Fruit fly (Drosophila melanogaster) whole organism, embryonic: ENCODE data around the gene CG5934.
A peak's percentile ranks its signal among the peaks of the same experiment; 100 is the strongest.

ENCODE experiments used
- Aef1 ChIP-seq: fragments of 200-800 bp; sonication (Bioruptor generic); IDR thresholded peaks from 3 replicates; pipeline ENCODE4 v1.3.6; 2022; ENCODE audit warnings: missing biosample characterization, missing genetic modification characterization
- Atf6 ChIP-seq: fragments of 200-800 bp; sonication (Bioruptor generic); IDR thresholded peaks from 2 replicates; pipeline ENCODE4 v1.3.6; 2022; ENCODE audit warnings: missing biosample characterization, missing genetic modification characterization
- BEAF-32 ChIP-seq: fragments of 200-800 bp; sonication (Bioruptor generic); optimal IDR thresholded peaks from 3 replicates; lab custom pipeline; 2017; ENCODE audit warnings: missing biosample characterization, missing genetic modification characterization, mild to moderate bottlenecking, moderate library complexity, missing genetic modification reagents
- Bteb2 ChIP-seq: fragments of 200-800 bp; sonication (Bioruptor generic); optimal IDR thresholded peaks from 2 replicates; lab custom pipeline; 2016; ENCODE audit warnings: missing biosample characterization, missing genetic modification characterization
- C15 ChIP-seq: fragments of 200-800 bp; sonication (Bioruptor generic); IDR thresholded peaks from 3 replicates; pipeline ENCODE4 v1.3.6; 2022; ENCODE audit warnings: missing biosample characterization, missing genetic modification characterization
- CG11560 ChIP-seq: fragments of 200-800 bp; sonication (Bioruptor generic); IDR thresholded peaks from 3 replicates; pipeline ENCODE4 v1.3.6; 2022; ENCODE audit warnings: missing biosample characterization, missing genetic modification characterization
- CG11695 ChIP-seq: fragments of 200-800 bp; sonication (Bioruptor generic); IDR thresholded peaks from 3 replicates; pipeline ENCODE4 v1.3.6; 2022; ENCODE audit warnings: missing biosample characterization, missing genetic modification characterization
- CG11723 ChIP-seq: fragments of 200-800 bp; sonication (Bioruptor generic); optimal IDR thresholded peaks from 2 replicates; lab custom pipeline; 2017; ENCODE audit warnings: missing biosample characterization, mild to moderate bottlenecking, missing genetic modification characterization
- CG12659 ChIP-seq: fragments of 200-800 bp; sonication (Bioruptor generic); optimal IDR thresholded peaks from 3 replicates; lab custom pipeline; 2017; ENCODE audit warnings: mild to moderate bottlenecking, missing biosample characterization, missing genetic modification reagents, missing genetic modification characterization
- CG12744 ChIP-seq: fragments of 200-800 bp; sonication (Bioruptor generic); optimal IDR thresholded peaks from 2 replicates; lab custom pipeline; 2016; ENCODE audit warnings: missing biosample characterization, missing genetic modification characterization
- CG12769 ChIP-seq: fragments of 200-800 bp; sonication (Bioruptor generic); optimal IDR thresholded peaks from 2 replicates; lab custom pipeline; 2019; ENCODE audit warnings: missing biosample characterization, mild to moderate bottlenecking, missing genetic modification characterization, moderate library complexity
- CG12942 ChIP-seq: fragments of 200-800 bp; sonication (Bioruptor generic); optimal IDR thresholded peaks from 3 replicates; lab custom pipeline; 2016; ENCODE audit warnings: missing biosample characterization, missing genetic modification characterization
- CG15011 ChIP-seq: fragments of 200-800 bp; sonication (Bioruptor generic); optimal IDR thresholded peaks from 3 replicates; lab custom pipeline; 2018; ENCODE audit warnings: missing biosample characterization, mild to moderate bottlenecking, missing genetic modification characterization
- CG15479 ChIP-seq: fragments of 200-800 bp; sonication (Bioruptor generic); optimal IDR thresholded peaks from 3 replicates; lab custom pipeline; 2019; ENCODE audit warnings: missing biosample characterization, mild to moderate bottlenecking, missing genetic modification characterization, moderate library complexity
- CG1647 ChIP-seq: fragments of 200-800 bp; sonication (Bioruptor generic); optimal IDR thresholded peaks from 3 replicates; lab custom pipeline; 2016; ENCODE audit warnings: missing biosample characterization, missing genetic modification characterization
- CG16813 ChIP-seq: fragments of 200-800 bp; sonication (Bioruptor generic); IDR thresholded peaks from 3 replicates; pipeline ENCODE4 v1.3.6; 2022; ENCODE audit warnings: missing biosample characterization, missing genetic modification characterization; ENCODE audit not compliant: partially characterized antibody
- CG17829 ChIP-seq: fragments of 200-800 bp; optimal IDR thresholded peaks from 2 replicates; lab custom pipeline; 2019; ENCODE audit warnings: missing biosample characterization, mild to moderate bottlenecking, missing genetic modification characterization, moderate library complexity
- CG34224 ChIP-seq: fragments of 200-800 bp; sonication (Bioruptor generic); IDR thresholded peaks from 3 replicates; pipeline ENCODE4 v1.3.6; 2022; ENCODE audit warnings: missing biosample characterization, missing genetic modification characterization; ENCODE audit not compliant: partially characterized antibody
- CG3995 ChIP-seq: fragments of 200-800 bp; sonication (Bioruptor generic); optimal IDR thresholded peaks from 3 replicates; lab custom pipeline; 2016; ENCODE audit warnings: missing biosample characterization, missing genetic modification characterization
- CG4707 ChIP-seq: fragments of 200-800 bp; sonication (Bioruptor generic); optimal IDR thresholded peaks from 2 replicates; lab custom pipeline; 2018; ENCODE audit warnings: missing biosample characterization, mild to moderate bottlenecking, missing genetic modification characterization, moderate library complexity
- CG6765 ChIP-seq: fragments of 200-800 bp; sonication (Bioruptor generic); optimal IDR thresholded peaks from 3 replicates; lab custom pipeline; 2017; ENCODE audit warnings: missing biosample characterization, mild to moderate bottlenecking, missing genetic modification characterization
- CG8765 ChIP-seq: fragments of 200-800 bp; sonication (Bioruptor generic); IDR thresholded peaks from 2 replicates; pipeline ENCODE4 v1.3.6; 2022; ENCODE audit warnings: missing biosample characterization, missing genetic modification characterization
- CTCF ChIP-seq: fragments of 200-800 bp; sonication (Bioruptor generic); optimal IDR thresholded peaks from 2 replicates; lab custom pipeline; 2017; ENCODE audit warnings: missing biosample characterization, mild to moderate bottlenecking, missing genetic modification characterization, moderate library complexity
- CoRest ChIP-seq: fragments of 200-800 bp; sonication (Bioruptor generic); optimal IDR thresholded peaks from 3 replicates; lab custom pipeline; 2018; ENCODE audit warnings: missing biosample characterization, mild to moderate bottlenecking, missing genetic modification characterization, moderate library complexity
- D19A ChIP-seq: fragments of 200-800 bp; optimal IDR thresholded peaks from 3 replicates; lab custom pipeline; 2019; ENCODE audit warnings: missing biosample characterization, mild to moderate bottlenecking, missing genetic modification characterization, moderate library complexity
- Deaf1 ChIP-seq: fragments of 200-800 bp; optimal IDR thresholded peaks from 3 replicates; lab custom pipeline; 2019; ENCODE audit warnings: missing biosample characterization, mild to moderate bottlenecking, missing genetic modification characterization, moderate library complexity
- Dek ChIP-seq: fragments of 200-800 bp; sonication (Bioruptor generic); optimal IDR thresholded peaks from 3 replicates; lab custom pipeline; 2019; ENCODE audit warnings: missing biosample characterization, mild to moderate bottlenecking, missing genetic modification characterization, moderate library complexity
- Ets65A ChIP-seq: fragments of 200-800 bp; sonication (Bioruptor generic); peaks from one replicate; lab custom pipeline; 2016; ENCODE audit warnings: missing biosample characterization, missing genetic modification characterization
- Hey ChIP-seq: fragments of 200-800 bp; sonication (Bioruptor generic); optimal IDR thresholded peaks from 3 replicates; lab custom pipeline; 2018; ENCODE audit warnings: missing biosample characterization, mild to moderate bottlenecking, missing genetic modification characterization
- Lpt ChIP-seq: fragments of >200 bp; optimal IDR thresholded peaks from 2 replicates; lab custom pipeline; 2018; ENCODE audit warnings: missing biosample characterization, missing genetic modification characterization
- Mrtf ChIP-seq: fragments of 200-800 bp; sonication (Bioruptor generic); IDR thresholded peaks from 3 replicates; pipeline ENCODE4 v1.3.6; 2022; ENCODE audit warnings: missing biosample characterization, missing genetic modification characterization
- Myb ChIP-seq: fragments of 200-800 bp; sonication (Bioruptor generic); optimal IDR thresholded peaks from 2 replicates; lab custom pipeline; 2016; ENCODE audit warnings: missing biosample characterization, missing genetic modification characterization
- Rfx ChIP-seq: fragments of 200-800 bp; sonication (Bioruptor generic); IDR thresholded peaks from 2 replicates; pipeline ENCODE4 v1.3.6; 2022; ENCODE audit warnings: missing biosample characterization, missing genetic modification characterization
- Tbp ChIP-seq: fragments of >200 bp; optimal IDR thresholded peaks from 2 replicates; lab custom pipeline; 2018; ENCODE audit warnings: missing biosample characterization, missing genetic modification characterization
- Xbp1 ChIP-seq: fragments of 200-800 bp; sonication (Bioruptor generic); optimal IDR thresholded peaks from 3 replicates; lab custom pipeline; 2016; ENCODE audit warnings: missing biosample characterization, mild to moderate bottlenecking, missing genetic modification characterization
- amos ChIP-seq: fragments of 200-800 bp; sonication (Bioruptor generic); IDR thresholded peaks from 2 replicates; pipeline ENCODE4 v1.3.6; 2022; ENCODE audit warnings: missing biosample characterization, missing genetic modification characterization; ENCODE audit not compliant: partially characterized antibody
- cwo ChIP-seq: fragments of 200-800 bp; sonication (Bioruptor generic); optimal IDR thresholded peaks from 3 replicates; lab custom pipeline; 2017; ENCODE audit warnings: missing biosample characterization, missing genetic modification characterization, mild to moderate bottlenecking, moderate library complexity, missing genetic modification reagents
- danr ChIP-seq: fragments of 200-800 bp; sonication (Bioruptor generic); IDR thresholded peaks from 2 replicates; pipeline ENCODE4 v1.3.6; 2022; ENCODE audit warnings: missing biosample characterization, missing genetic modification characterization
- exex ChIP-seq: fragments of 200-800 bp; sonication (Bioruptor generic); optimal IDR thresholded peaks from 4 replicates; lab custom pipeline; 2018; ENCODE audit warnings: missing biosample characterization, mild to moderate bottlenecking, missing genetic modification characterization, moderate library complexity
- gem ChIP-seq: fragments of 200-800 bp; sonication (Bioruptor generic); optimal IDR thresholded peaks from 2 replicates; lab custom pipeline; 2019; ENCODE audit warnings: missing biosample characterization, mild to moderate bottlenecking, missing genetic modification characterization, moderate library complexity
- gsb-n ChIP-seq: fragments of 200-800 bp; sonication (Bioruptor generic); optimal IDR thresholded peaks from 3 replicates; lab custom pipeline; 2018; ENCODE audit warnings: missing biosample characterization, mild to moderate bottlenecking, missing genetic modification characterization
- lilli ChIP-seq: fragments of 200-800 bp; sonication (Bioruptor generic); optimal IDR thresholded peaks from 3 replicates; lab custom pipeline; 2016; ENCODE audit warnings: missing biosample characterization, missing genetic modification characterization
- otp ChIP-seq: fragments of 200-800 bp; sonication (Bioruptor generic); IDR thresholded peaks from 3 replicates; pipeline ENCODE4, ENCODE4 v1.3.6; 2022; ENCODE audit warnings: missing biosample characterization, missing genetic modification characterization
- peb ChIP-seq: fragments of 200-800 bp; sonication (Bioruptor generic); IDR thresholded peaks from 2 replicates; pipeline ENCODE4 v1.3.6; 2022; ENCODE audit warnings: missing biosample characterization, missing genetic modification characterization
- sug ChIP-seq: fragments of 200-800 bp; optimal IDR thresholded peaks from 2 replicates; lab custom pipeline; 2019; ENCODE audit warnings: missing biosample characterization, mild to moderate bottlenecking, missing genetic modification characterization, moderate library complexity
- tap ChIP-seq: fragments of 200-800 bp; optimal IDR thresholded peaks from 3 replicates; lab custom pipeline; 2019; ENCODE audit warnings: missing biosample characterization, mild to moderate bottlenecking, missing genetic modification characterization, moderate library complexity
- twi ChIP-seq: fragments of 200-800 bp; optimal IDR thresholded peaks from 2 replicates; lab custom pipeline; 2019; ENCODE audit warnings: missing biosample characterization, mild to moderate bottlenecking, missing genetic modification characterization, moderate library complexity
- vfl ChIP-seq: fragments of 200-800 bp; sonication (Bioruptor generic); optimal IDR thresholded peaks from 2 replicates; lab custom pipeline; 2016; ENCODE audit warnings: missing biosample characterization, missing genetic modification characterization
- wek ChIP-seq: fragments of 200-800 bp; sonication (Bioruptor generic); optimal IDR thresholded peaks from 3 replicates; lab custom pipeline; 2018; ENCODE audit warnings: missing biosample characterization, mild to moderate bottlenecking, missing genetic modification characterization, moderate library complexity

The CG5934 gene

DNA sequence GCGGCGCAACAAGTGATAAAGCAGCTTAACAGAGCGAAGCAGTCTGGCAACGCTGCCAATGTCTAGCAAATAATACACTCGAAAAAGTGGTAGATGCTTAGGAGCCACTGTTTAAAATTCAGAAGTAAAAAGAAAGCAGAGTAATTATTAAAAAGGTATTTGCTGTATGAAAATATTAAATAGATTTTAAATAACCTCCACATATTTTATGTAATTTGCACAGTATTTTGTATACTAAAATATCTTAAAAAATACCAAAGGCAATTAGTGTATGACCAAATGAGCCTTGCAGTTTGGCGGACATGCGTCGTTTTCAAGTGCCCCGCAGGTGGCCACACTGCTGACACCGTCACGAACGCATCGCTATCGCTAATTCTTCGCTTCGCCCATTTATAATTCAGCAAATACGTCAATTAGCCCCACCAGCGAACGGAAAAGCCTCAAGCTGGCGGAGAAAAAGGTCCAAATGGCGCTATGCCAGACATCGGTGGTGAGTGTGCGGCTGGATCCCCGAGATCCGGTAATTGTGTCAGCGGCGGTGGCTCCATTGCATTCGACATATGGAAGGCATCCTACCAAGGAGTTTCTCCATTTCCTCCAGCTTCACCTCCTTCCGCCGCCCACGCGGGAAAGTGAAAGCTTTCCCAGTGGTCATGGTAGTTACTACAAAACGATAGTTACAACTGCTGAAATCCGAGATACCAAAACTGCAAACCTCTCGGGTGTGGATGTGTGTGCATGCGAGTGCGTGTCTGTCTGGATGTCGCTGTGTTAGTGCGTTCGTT, 20.2 kb upstream of the CG5934 start, which contains the start of gene pll (continued):
- TF ChIP-seq CoRest (tag; lab: Kevin White, UChicago), result peak; percentile 84
- peak; percentile 78 for TF ChIP-seq Dek (tag; lab: Kevin White, UChicago)
- TF ChIP-seq CG12942 (GFP tag; lab: Kevin White, UChicago), result peak; percentile 82
- TF ChIP-seq CG12744 (GFP tag; lab: Kevin White, UChicago), result peak; percentile 77
- TF ChIP-seq CG16813 (GFP tag; lab: Robert Waterston, UW), result peak; percentile 29; the same call in 1 of the 3 replicates
- TF ChIP-seq wek (GFP tag; lab: Kevin White, UChicago), result no peak
- no peak for TF ChIP-seq tap
- TF ChIP-seq CG11695 (GFP tag; lab: Robert Waterston, UW), result peak; percentile 88
- TF ChIP-seq gsb-n (tag; lab: Kevin White, UChicago), result peak; percentile 83
- peak; percentile 69 for TF ChIP-seq Tbp
- TF ChIP-seq Deaf1 (tag; lab: Kevin White, UChicago), result peak; percentile 58
- TF ChIP-seq CG4707, result no peak
- peak; percentile 89 for TF ChIP-seq Aef1 (GFP tag; lab: Robert Waterston, UW)
- TF ChIP-seq danr (GFP tag; lab: Robert Waterston, UW), result peak; percentile 5; the same call in 1 of the 2 replicates
- no peak for TF ChIP-seq CG15011
- peak; percentile 43 for TF ChIP-seq Myb (GFP tag; lab: Kevin White, UChicago)
- TF ChIP-seq Mrtf, result peak; percentile 85
- peak; percentile 43 for TF ChIP-seq CG3995 (GFP tag; lab: Kevin White, UChicago)
- TF ChIP-seq CG8765 (GFP tag; lab: Robert Waterston, UW), result peak; percentile 61; the same call in 1 of the 2 replicates
- no peak for TF ChIP-seq gem (tag; lab: Kevin White, UChicago)
- peak; percentile 87 for TF ChIP-seq Atf6 (GFP tag; lab: Robert Waterston, UW)
- TF ChIP-seq CG11723 (GFP tag; lab: Kevin White, UChicago), result no peak
- no peak for TF ChIP-seq CG12769 (tag; lab: Kevin White, UChicago)
- TF ChIP-seq CG34224 (GFP tag; lab: Robert Waterston, UW), result no peak
- TF ChIP-seq Rfx (GFP tag; lab: Robert Waterston, UW), result peak; percentile 93
- TF ChIP-seq sug, result peak; percentile 56
- no peak for TF ChIP-seq Hey
- TF ChIP-seq C15, result 0 out of 3 replicates have a peak, but pooled peaks have one; percentile 47
- no peak for TF ChIP-seq Lpt (GFP tag; lab: Kevin White, UChicago)
- TF ChIP-seq CTCF, result no peak
- TF ChIP-seq CG6765, result peak; percentile 8
- TF ChIP-seq CG1647 (GFP tag; lab: Kevin White, UChicago), result peak; percentile 32
- TF ChIP-seq CG11560 (tag; lab: Robert Waterston, UW), result peak; percentile 58; the same call in 1 of the 3 replicates
- TF ChIP-seq CG15479, result peak; percentile 0
- peak; percentile 67 for TF ChIP-seq vfl (GFP tag; lab: Kevin White, UChicago)
- peak; percentile 93 for TF ChIP-seq CG12659 (GFP tag; lab: Kevin White, UChicago)
- peak; percentile 42 for TF ChIP-seq twi (tag; lab: Kevin White, UChicago)
- TF ChIP-seq Bteb2 (GFP tag; lab: Kevin White, UChicago), result peak; percentile 81
- peak; percentile 83; the same call in 2 of the 3 replicates for TF ChIP-seq otp (GFP tag; lab: Robert Waterston, UW)
- TF ChIP-seq peb, result peak; percentile 83
- TF ChIP-seq Ets65A (GFP tag; lab: Kevin White, UChicago), result peak; percentile 96
- peak; percentile 89 for TF ChIP-seq lilli (GFP tag; lab: Kevin White, UChicago)
- peak; percentile 65 for TF ChIP-seq cwo (GFP tag; lab: Kevin White, UChicago)
- peak; percentile 50; the same call in 1 of the 2 replicates for TF ChIP-seq amos (GFP tag; lab: Robert Waterston, UW)
- TF ChIP-seq Xbp1 (GFP tag; lab: Kevin White, UChicago), result peak; percentile 87
- peak; percentile 70 for TF ChIP-seq exex (tag; lab: Kevin White, UChicago)
- no peak for TF ChIP-seq D19A (tag; lab: Kevin White, UChicago)
- peak; percentile 83 for TF ChIP-seq BEAF-32 (GFP tag; lab: Kevin White, UChicago)
- peak; percentile 91 for TF ChIP-seq CG17829
